Worm (Caenorhabditis elegans) whole organism, L3 larva: ENCODE data around the gene sam-10.

Source experiments
- R02D3.7 ChIP-seq: fragments of 150-350 bp; optimal IDR thresholded peaks from 2 replicates; lab custom pipeline; 2014; ENCODE audit warnings: missing biosample characterization, missing genetic modification characterization
- ZK546.5 ChIP-seq: sonication (generic microtip); optimal IDR thresholded peaks from 2 replicates; lab custom pipeline; 2017; ENCODE audit warnings: missing biosample characterization, missing genetic modification characterization
- aly-2 ChIP-seq: fragments of 150-350 bp; optimal IDR thresholded peaks from 2 replicates; lab custom pipeline; 2014; ENCODE audit warnings: missing biosample characterization, missing genetic modification characterization
- ama-1 ChIP-seq: fragments of 150-350 bp; optimal IDR thresholded peaks from 2 replicates; lab custom pipeline; 2018
- ceh-16 ChIP-seq: sonication (generic microtip); optimal IDR thresholded peaks from 2 replicates; lab custom pipeline; 2017; ENCODE audit warnings: missing biosample characterization, missing genetic modification characterization
- ceh-28 ChIP-seq: fragments of 150-350 bp; optimal IDR thresholded peaks from 2 replicates; lab custom pipeline; 2014; ENCODE audit warnings: missing biosample characterization, missing genetic modification reagents, missing genetic modification characterization
- ceh-82 ChIP-seq: fragments of 150-350 bp; optimal IDR thresholded peaks from 2 replicates; lab custom pipeline; 2014; ENCODE audit warnings: missing biosample characterization, missing genetic modification characterization
- ceh-9 ChIP-seq: sonication (generic microtip); optimal IDR thresholded peaks from 2 replicates; lab custom pipeline; 2018; ENCODE audit warnings: missing biosample characterization, missing genetic modification characterization
- daf-12 ChIP-seq: fragments of 150-350 bp; optimal IDR thresholded peaks from 2 replicates; lab custom pipeline; 2014; ENCODE audit warnings: missing biosample characterization, missing genetic modification reagents, missing genetic modification characterization
- elt-2 ChIP-seq: sonication (generic microtip); optimal IDR thresholded peaks from 2 replicates; lab custom pipeline; 2016; ENCODE audit warnings: missing genetic modification reagents, mild to moderate bottlenecking, missing genetic modification characterization, missing compliant biosample characterization
- eor-1 ChIP-seq, 2 experiments: fragments of 150-350 bp; optimal IDR thresholded peaks; 2 replicates each; lab custom pipeline; 2014 to 2018; ENCODE audit warnings: missing biosample characterization in 2 of 2, missing genetic modification characterization in 2 of 2
- fkh-10 ChIP-seq: sonication (generic microtip); optimal IDR thresholded peaks from 2 replicates; lab custom pipeline; 2017; ENCODE audit warnings: missing biosample characterization, missing genetic modification reagents, missing genetic modification characterization
- fos-1 ChIP-seq: fragments of 150-350 bp; optimal IDR thresholded peaks from 2 replicates; lab custom pipeline; 2014; ENCODE audit warnings: missing biosample characterization, missing genetic modification characterization
- jun-1 ChIP-seq: fragments of 150-350 bp; optimal IDR thresholded peaks from 2 replicates; lab custom pipeline; 2014; ENCODE audit warnings: missing biosample characterization, missing genetic modification reagents, missing genetic modification characterization
- lin-15B ChIP-seq: fragments of 150-350 bp; optimal IDR thresholded peaks from 2 replicates; lab custom pipeline; 2014; ENCODE audit warnings: missing biosample characterization, missing genetic modification characterization
- lin-39 ChIP-seq: fragments of 150-350 bp; optimal IDR thresholded peaks from 2 replicates; lab custom pipeline; 2018; ENCODE audit warnings: missing biosample characterization, missing genetic modification reagents, missing genetic modification characterization
- lsy-12 ChIP-seq: sonication (generic microtip); optimal IDR thresholded peaks from 2 replicates; lab custom pipeline; 2016; ENCODE audit warnings: mild to moderate bottlenecking, missing genetic modification characterization, missing compliant biosample characterization
- mdl-1 ChIP-seq: fragments of 150-350 bp; optimal IDR thresholded peaks from 2 replicates; lab custom pipeline; 2014; ENCODE audit warnings: missing biosample characterization, missing genetic modification characterization
- nfya-1 ChIP-seq: sonication (generic microtip); optimal IDR thresholded peaks from 2 replicates; lab custom pipeline; 2017; ENCODE audit warnings: missing genetic modification characterization, mild to moderate bottlenecking, missing compliant biosample characterization, antibody characterized with exemption, moderate library complexity; ENCODE audit not compliant: insufficient read depth
- nhr-11 ChIP-seq: fragments of 150-350 bp; optimal IDR thresholded peaks from 2 replicates; lab custom pipeline; 2014; ENCODE audit warnings: missing biosample characterization, missing genetic modification characterization
- nhr-12 ChIP-seq: fragments of 150-350 bp; optimal IDR thresholded peaks from 2 replicates; lab custom pipeline; 2014; ENCODE audit warnings: missing biosample characterization, missing genetic modification characterization
- nhr-23 ChIP-seq: fragments of 150-350 bp; optimal IDR thresholded peaks from 2 replicates; lab custom pipeline; 2014; ENCODE audit warnings: missing biosample characterization, missing genetic modification reagents, missing genetic modification characterization
- nhr-237 ChIP-seq: fragments of 150-350 bp; optimal IDR thresholded peaks from 2 replicates; lab custom pipeline; 2014; ENCODE audit warnings: missing biosample characterization, missing genetic modification characterization
- nhr-25 ChIP-seq: sonication (generic microtip); optimal IDR thresholded peaks from 2 replicates; lab custom pipeline; 2017; ENCODE audit warnings: missing biosample characterization, missing genetic modification characterization
- nhr-67 ChIP-seq: fragments of 150-350 bp; optimal IDR thresholded peaks from 2 replicates; lab custom pipeline; 2014; ENCODE audit warnings: missing biosample characterization, missing genetic modification characterization
- nhr-76 ChIP-seq: fragments of 150-350 bp; sonication (generic microtip); optimal IDR thresholded peaks from 5 replicates; lab custom pipeline; 2014; ENCODE audit warnings: missing biosample characterization, missing genetic modification characterization
- nhr-77 ChIP-seq: fragments of 150-350 bp; optimal IDR thresholded peaks from 2 replicates; lab custom pipeline; 2014; ENCODE audit warnings: missing biosample characterization, missing genetic modification characterization
- pha-4 ChIP-seq: fragments of 150-350 bp; optimal IDR thresholded peaks from 2 replicates; lab custom pipeline; 2014; ENCODE audit warnings: missing biosample characterization, missing genetic modification reagents, missing genetic modification characterization
- pqm-1 ChIP-seq: fragments of 150-350 bp; optimal IDR thresholded peaks from 2 replicates; lab custom pipeline; 2017; ENCODE audit warnings: missing biosample characterization, missing genetic modification characterization, inconsistent platforms
- skn-1 ChIP-seq: fragments of 150-350 bp; optimal IDR thresholded peaks from 2 replicates; lab custom pipeline; 2014; ENCODE audit warnings: missing biosample characterization, missing genetic modification characterization
- snpc-4 ChIP-seq: fragments of 150-350 bp; optimal IDR thresholded peaks from 2 replicates; lab custom pipeline; 2014; ENCODE audit warnings: missing biosample characterization, missing genetic modification characterization
- tbx-2 ChIP-seq: sonication (generic microtip); optimal IDR thresholded peaks from 2 replicates; lab custom pipeline; 2016; ENCODE audit warnings: mild to moderate bottlenecking, missing genetic modification characterization, missing compliant biosample characterization
- unc-39 ChIP-seq: sonication (generic microtip); optimal IDR thresholded peaks from 4 replicates; lab custom pipeline; 2017; ENCODE audit warnings: missing biosample characterization, missing genetic modification characterization
- unc-62 ChIP-seq: fragments of 150-350 bp; sonication (generic microtip); optimal IDR thresholded peaks from 4 replicates; lab custom pipeline; 2014; ENCODE audit warnings: missing biosample characterization, missing genetic modification reagents, missing genetic modification characterization

sam-10 gene

DNA sequence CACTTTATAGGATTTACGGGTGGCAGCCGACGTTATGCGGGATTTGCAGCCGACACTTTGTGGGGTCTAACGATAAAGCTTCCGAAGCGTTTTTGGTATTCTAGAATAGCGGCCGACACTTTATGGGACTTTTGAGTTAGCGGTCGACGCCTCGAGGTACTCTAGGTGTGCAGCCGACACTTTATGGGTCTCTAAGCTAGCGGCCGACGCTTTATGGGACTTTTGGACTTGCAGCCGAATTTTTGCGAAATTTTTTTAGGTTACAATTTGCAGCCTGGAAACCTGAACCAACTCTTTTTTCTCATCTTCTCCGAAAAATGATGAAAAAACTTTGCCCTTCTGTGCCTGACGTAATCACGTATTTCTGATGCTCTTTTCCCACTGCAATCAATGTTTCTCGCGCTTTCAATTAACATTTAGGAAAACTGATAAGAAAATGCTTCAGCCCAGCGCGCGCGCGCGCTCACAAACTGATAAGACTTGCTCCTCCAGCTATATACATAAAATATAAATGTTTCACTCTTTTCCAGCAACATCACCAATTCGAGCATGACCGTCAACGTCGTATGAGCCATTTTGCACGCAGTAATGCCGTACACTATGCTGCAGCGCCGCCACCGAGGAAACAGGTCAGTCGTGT is 31.0 kb downstream of the sam-10 start:
- TF ChIP-seq nhr-237 = no peak
- peak; percentile 91 for TF ChIP-seq pqm-1 (tag; lab: Kevin White, UChicago)
- no peak for TF ChIP-seq unc-62
- no peak for TF ChIP-seq nhr-25
- TF ChIP-seq fos-1 (tag; lab: Kevin White, UChicago) = no peak
- no peak for TF ChIP-seq nhr-76
- no peak for TF ChIP-seq ceh-9 (tag; lab: Kevin White, UChicago)
- peak; percentile 59 for TF ChIP-seq pha-4 (tag; lab: Kevin White, UChicago)
- TF ChIP-seq lsy-12 (tag; lab: Kevin White, UChicago) = no peak
- no peak for TF ChIP-seq nhr-23 (tag; lab: Kevin White, UChicago)
- no peak for TF ChIP-seq nhr-12 (tag; lab: Kevin White, UChicago)
- TF ChIP-seq jun-1 (tag; lab: Kevin White, UChicago) = peak; percentile 25
- TF ChIP-seq ceh-28 (tag; lab: Kevin White, UChicago) = no peak
- peak; percentile 97 for TF ChIP-seq elt-2 (tag; lab: Kevin White, UChicago)
- TF ChIP-seq skn-1 (tag; lab: Kevin White, UChicago) = no peak
- TF ChIP-seq nfya-1 (tag; lab: Kevin White, UChicago) = peak; percentile 2
- TF ChIP-seq mdl-1 (tag; lab: Kevin White, UChicago) = no peak

- TF ChIP-seq R02D3.7 (peak; percentile 7), ama-1 (lab: Kevin White, UChicago) (peak; percentile 54), ceh-16 (tag; lab: Kevin White, UChicago) (no peak), nhr-25 (no peak), unc-39 (tag; lab: Kevin White, UChicago) (no peak), ZK546.5 (tag; lab: Kevin White, UChicago) (no peak), tbx-2 (tag; lab: Kevin White, UChicago) (no peak), nhr-237 (no peak), snpc-4 (tag; lab: Kevin White, UChicago) (peak; percentile 15), fos-1 (tag; lab: Kevin White, UChicago) (no peak), elt-2 (tag; lab: Kevin White, UChicago) (peak; percentile 99), pqm-1 (tag; lab: Kevin White, UChicago) (peak; percentile 98), lin-15B (tag; lab: Kevin White, UChicago) (no peak), jun-1 (tag; lab: Kevin White, UChicago) (peak; percentile 7), skn-1 (tag; lab: Kevin White, UChicago) (peak; percentile 62), pha-4 (tag; lab: Kevin White, UChicago) (peak; percentile 38), lin-39 (no peak), nhr-11 (tag; lab: Kevin White, UChicago) (no peak), nhr-77 (tag; lab: Kevin White, UChicago) (no peak)
Measured at ce11 chrII:13298534-13298933, 31.8 kb downstream of the sam-10 start.

DNA sequence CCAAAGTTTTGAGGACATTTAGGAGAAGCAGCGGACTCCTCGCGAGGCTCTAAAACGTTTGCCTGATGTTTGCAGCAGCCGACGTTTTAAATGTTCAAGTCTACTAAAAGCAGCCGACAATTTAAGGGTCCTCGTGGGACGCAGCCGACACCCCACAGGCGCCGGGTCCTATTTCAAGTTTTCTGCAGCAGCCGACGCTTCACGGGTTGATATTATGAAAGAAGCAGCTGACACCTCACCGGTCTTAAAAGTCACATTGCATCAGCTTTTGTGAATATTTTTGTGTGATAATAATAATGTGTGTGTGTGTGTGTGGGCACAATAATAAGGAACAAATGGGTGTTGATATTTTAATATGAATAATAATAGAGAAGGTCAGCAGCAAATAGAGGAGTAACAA is 32.4 kb downstream of the sam-10 start:
- TF ChIP-seq fkh-10 (GFP tag; lab: Kevin White, UChicago) (no peak), nhr-23 (tag; lab: Kevin White, UChicago) (no peak), pha-4 (tag; lab: Kevin White, UChicago) (no peak), R02D3.7 (no peak), eor-1 (tag; optimal IDR thresholded peaks at IDR 0.05; lab: Kevin White, UChicago) (no peak), jun-1 (tag; lab: Kevin White, UChicago) (no peak), lsy-12 (tag; lab: Kevin White, UChicago) (no peak), ceh-82 (no peak), nhr-237 (no peak), unc-39 (tag; lab: Kevin White, UChicago) (no peak), tbx-2 (tag; lab: Kevin White, UChicago) (no peak), ceh-9 (tag; lab: Kevin White, UChicago) (no peak), nhr-67 (no peak), nhr-76 (no peak)

DNA sequence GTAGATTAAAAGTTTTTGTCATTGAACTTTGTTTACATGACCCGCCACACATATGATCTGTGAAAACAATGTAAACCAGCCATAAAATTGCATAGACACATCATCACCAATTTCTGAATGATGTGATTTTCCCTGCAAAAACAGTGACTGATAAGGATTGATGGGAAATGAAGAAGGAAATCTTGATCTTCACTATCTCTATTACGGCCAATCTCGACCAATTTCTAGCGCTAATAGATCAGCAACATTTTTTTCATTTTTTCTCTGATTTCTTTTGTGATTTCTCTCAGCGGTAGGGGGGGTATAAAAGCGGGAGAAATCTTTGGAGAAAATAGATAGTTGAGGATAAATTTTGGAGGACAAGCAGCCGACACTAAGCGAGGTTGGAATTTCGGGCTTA is 33.0 kb downstream of the sam-10 start:
- TF ChIP-seq pha-4 (tag; lab: Kevin White, UChicago) (no peak), nfya-1 (tag; lab: Kevin White, UChicago) (no peak), skn-1 (tag; lab: Kevin White, UChicago) (no peak), lin-39 (no peak), tbx-2 (tag; lab: Kevin White, UChicago) (no peak), nhr-25 (no peak), daf-12 (tag; lab: Kevin White, UChicago) (no peak), aly-2 (tag; lab: Kevin White, UChicago) (no peak), ama-1 (lab: Kevin White, UChicago) (no peak)
- TF ChIP-seq, all 47 proteins: peak for 0
